Worm (Caenorhabditis elegans) whole organism, L2 larva: ENCODE data around the gene R12H7.4.

Experiments
- C34F6.9 ChIP-seq: fragments of 150-350 bp; optimal IDR thresholded peaks from 2 replicates; lab custom pipeline; 2014; ENCODE audit warnings: missing biosample characterization, missing genetic modification characterization
- F13H6.1 ChIP-seq: sonication (generic microtip); optimal IDR thresholded peaks from 2 replicates; lab custom pipeline; 2016; ENCODE audit warnings: missing genetic modification characterization, missing compliant biosample characterization
- R02D3.7 ChIP-seq: fragments of 150-350 bp; optimal IDR thresholded peaks from 2 replicates; lab custom pipeline; 2014; ENCODE audit warnings: missing biosample characterization, missing genetic modification characterization
- Y55F3AM.14 ChIP-seq: fragments of 200-800 bp; sonication (Bioruptor generic); optimal IDR thresholded peaks from 2 replicates; lab custom pipeline; 2018; ENCODE audit warnings: mild to moderate bottlenecking, missing genetic modification characterization, missing compliant biosample characterization
- aly-2 ChIP-seq: fragments of 150-350 bp; optimal IDR thresholded peaks from 2 replicates; lab custom pipeline; 2014; ENCODE audit warnings: missing biosample characterization, missing genetic modification characterization
- ama-1 ChIP-seq: fragments of 150-350 bp; optimal IDR thresholded peaks from 2 replicates; lab custom pipeline; 2018; ENCODE audit warnings: inconsistent platforms
- blmp-1 ChIP-seq: sonication (generic microtip); optimal IDR thresholded peaks from 2 replicates; lab custom pipeline; 2017; ENCODE audit warnings: missing genetic modification characterization, mild to moderate bottlenecking, missing compliant biosample characterization, antibody characterized with exemption, moderate library complexity; ENCODE audit not compliant: insufficient read depth
- ceh-16 ChIP-seq: fragments of 150-350 bp; optimal IDR thresholded peaks from 2 replicates; lab custom pipeline; 2014; ENCODE audit warnings: missing biosample characterization, missing genetic modification characterization
- crh-2 ChIP-seq: sonication (generic microtip); optimal IDR thresholded peaks from 2 replicates; lab custom pipeline; 2017; ENCODE audit warnings: missing biosample characterization, missing genetic modification characterization
- dmd-4 ChIP-seq: sonication (generic microtip); optimal IDR thresholded peaks from 2 replicates; lab custom pipeline; 2017; ENCODE audit warnings: missing biosample characterization, missing genetic modification characterization
- egl-27 ChIP-seq: sonication (generic microtip); optimal IDR thresholded peaks from 3 replicates; lab custom pipeline; 2017; ENCODE audit warnings: missing biosample characterization, missing genetic modification reagents, missing genetic modification characterization
- elt-1 ChIP-seq: fragments of 150-350 bp; optimal IDR thresholded peaks from 2 replicates; lab custom pipeline; 2014; ENCODE audit warnings: missing biosample characterization, missing genetic modification characterization
- fos-1 ChIP-seq: fragments of 150-350 bp; optimal IDR thresholded peaks from 2 replicates; lab custom pipeline; 2014; ENCODE audit warnings: missing biosample characterization, missing genetic modification characterization
- gmeb-1 ChIP-seq: fragments of 150-350 bp; optimal IDR thresholded peaks from 2 replicates; lab custom pipeline; 2014; ENCODE audit warnings: missing biosample characterization, missing genetic modification characterization
- lin-13 ChIP-seq: fragments of 150-350 bp; optimal IDR thresholded peaks from 2 replicates; lab custom pipeline; 2014; ENCODE audit warnings: missing biosample characterization, missing genetic modification reagents, missing genetic modification characterization
- lin-39 ChIP-seq: fragments of 150-350 bp; optimal IDR thresholded peaks from 2 replicates; lab custom pipeline; 2014; ENCODE audit warnings: missing biosample characterization, missing genetic modification reagents, missing genetic modification characterization
- lsy-2 ChIP-seq, 2 experiments: fragments of 150-350 bp in 1 of 2; sonication (generic microtip) in 1 of 2; optimal IDR thresholded peaks; 2 replicates each; lab custom pipeline; 2014 to 2017; ENCODE audit warnings: missing biosample characterization in 2 of 2, missing genetic modification characterization in 2 of 2
- mab-5 ChIP-seq: fragments of 150-350 bp; optimal IDR thresholded peaks from 2 replicates; lab custom pipeline; 2014; ENCODE audit warnings: missing biosample characterization, missing genetic modification characterization
- mbf-1 ChIP-seq: sonication (generic microtip); optimal IDR thresholded peaks from 2 replicates; lab custom pipeline; 2017; ENCODE audit warnings: missing biosample characterization, missing genetic modification characterization
- mdl-1 ChIP-seq, 2 experiments: fragments of 150-350 bp in 1 of 2; sonication (generic microtip) in 1 of 2; optimal IDR thresholded peaks; 2 replicates each; lab custom pipeline; 2017; ENCODE audit warnings: missing biosample characterization in 2 of 2, missing genetic modification characterization in 2 of 2
- nhr-10 ChIP-seq: sonication (generic microtip); optimal IDR thresholded peaks from 2 replicates; lab custom pipeline; 2017; ENCODE audit warnings: missing biosample characterization, missing genetic modification characterization
- nhr-11 ChIP-seq: fragments of 150-350 bp; optimal IDR thresholded peaks from 2 replicates; lab custom pipeline; 2014; ENCODE audit warnings: missing biosample characterization, missing genetic modification characterization
- nhr-12 ChIP-seq: fragments of 150-350 bp; optimal IDR thresholded peaks from 2 replicates; lab custom pipeline; 2014; ENCODE audit warnings: missing biosample characterization, missing genetic modification characterization
- nhr-129 ChIP-seq: fragments of 150-350 bp; optimal IDR thresholded peaks from 2 replicates; lab custom pipeline; 2014; ENCODE audit warnings: missing biosample characterization, missing genetic modification characterization
- nhr-21 ChIP-seq: fragments of 150-350 bp; optimal IDR thresholded peaks from 2 replicates; lab custom pipeline; 2014; ENCODE audit warnings: missing biosample characterization, missing genetic modification characterization
- nhr-23 ChIP-seq: fragments of 150-350 bp; optimal IDR thresholded peaks from 2 replicates; lab custom pipeline; 2014; ENCODE audit warnings: missing biosample characterization, missing genetic modification reagents, missing genetic modification characterization
- nhr-237 ChIP-seq: fragments of 150-350 bp; optimal IDR thresholded peaks from 2 replicates; lab custom pipeline; 2014; ENCODE audit warnings: missing biosample characterization, missing genetic modification characterization
- nhr-25 ChIP-seq: fragments of 150-350 bp; sonication (generic microtip); optimal IDR thresholded peaks from 3 replicates; lab custom pipeline; 2014; ENCODE audit warnings: missing biosample characterization, missing genetic modification characterization
- nhr-6 ChIP-seq: fragments of 150-350 bp; optimal IDR thresholded peaks from 2 replicates; lab custom pipeline; 2014; ENCODE audit warnings: missing biosample characterization, missing genetic modification characterization
- nhr-77 ChIP-seq: fragments of 150-350 bp; optimal IDR thresholded peaks from 2 replicates; lab custom pipeline; 2014; ENCODE audit warnings: missing biosample characterization, missing genetic modification characterization
- peb-1 ChIP-seq: fragments of 150-350 bp; optimal IDR thresholded peaks from 2 replicates; lab custom pipeline; 2014; ENCODE audit warnings: missing biosample characterization, missing genetic modification characterization
- sem-4 ChIP-seq: fragments of 150-350 bp; optimal IDR thresholded peaks from 2 replicates; lab custom pipeline; 2014; ENCODE audit warnings: missing biosample characterization, missing genetic modification reagents, missing genetic modification characterization
- sma-3 ChIP-seq: sonication (generic microtip); optimal IDR thresholded peaks from 2 replicates; lab custom pipeline; 2016; ENCODE audit warnings: missing genetic modification reagents, missing genetic modification characterization, missing compliant biosample characterization
- sma-9 ChIP-seq, 2 experiments: fragments of 150-350 bp in 1 of 2; sonication (generic microtip) in 1 of 2; optimal IDR thresholded peaks; 2 replicates each; lab custom pipeline; 2014 to 2016; ENCODE audit warnings: missing genetic modification characterization in 2 of 2, mild to moderate bottlenecking in 1 of 2, missing biosample characterization in 1 of 2, missing compliant biosample characterization in 1 of 2, missing genetic modification reagents in 1 of 2, moderate library complexity in 1 of 2
- snpc-4 ChIP-seq: fragments of 150-350 bp; optimal IDR thresholded peaks from 2 replicates; lab custom pipeline; 2014; ENCODE audit warnings: missing biosample characterization, missing genetic modification characterization
- unc-55 ChIP-seq: fragments of 150-350 bp; sonication (generic microtip); optimal IDR thresholded peaks from 3 replicates; lab custom pipeline; 2014; ENCODE audit warnings: missing biosample characterization, missing genetic modification reagents, missing genetic modification characterization
- unc-62 ChIP-seq: fragments of 150-350 bp; optimal IDR thresholded peaks from 2 replicates; lab custom pipeline; 2014; ENCODE audit warnings: missing biosample characterization, missing genetic modification reagents, missing genetic modification characterization
- zag-1 ChIP-seq: fragments of 150-350 bp; optimal IDR thresholded peaks from 2 replicates; lab custom pipeline; 2014; ENCODE audit warnings: missing biosample characterization, missing genetic modification characterization
- ztf-1 ChIP-seq: fragments of 200-800 bp; sonication (Bioruptor generic); conservative IDR thresholded peaks from 2 replicates; pipeline ENCODE4 v1.3.6; 2022; ENCODE audit warnings: missing genetic modification characterization, missing compliant biosample characterization
- ztf-11 ChIP-seq: sonication (generic microtip); optimal IDR thresholded peaks from 2 replicates; lab custom pipeline; 2017; ENCODE audit warnings: missing biosample characterization, missing genetic modification characterization
- ztf-4 ChIP-seq: fragments of 150-350 bp; optimal IDR thresholded peaks from 2 replicates; lab custom pipeline; 2014; ENCODE audit warnings: missing biosample characterization, missing genetic modification characterization

R12H7.4 gene

ce11 chrX:13251914-13252434 is 35.1 kb downstream of the R12H7.4 start, which contains the start of gene nhr-32:
Gene nhr-32, plus strand, starts transcription at chrX:13251964.
- no peak for TF ChIP-seq dmd-4 (tag; lab: Kevin White, UChicago)
- no peak for TF ChIP-seq ztf-11 (tag; lab: Kevin White, UChicago)
- TF ChIP-seq fos-1 (tag; lab: Kevin White, UChicago), result peak; percentile 10

ce11 chrX:13257577-13257976 is 40.7 kb downstream of the R12H7.4 start, which contains the start of gene K08H2.10:
Gene K08H2.10, plus strand, starts transcription at chrX:13257806.
- TF ChIP-seq unc-55 (GFP tag; lab: Kevin White, UChicago) (no peak), aly-2 (no peak), ztf-4 (tag; lab: Kevin White, UChicago) (no peak), fos-1 (tag; lab: Kevin White, UChicago) (peak; percentile 67), ama-1 (lab: Kevin White, UChicago) (no peak)
- TF ChIP-seq, all 48 proteins: peak for 1

- TF ChIP-seq crh-2 (tag; lab: Kevin White, UChicago), result peak; percentile 2
These were observed 44.2 kb downstream of the R12H7.4 start for ce11 chrX:13261037-13261592.

- no peak for TF ChIP-seq snpc-4 (tag; lab: Kevin White, UChicago)
- no peak for TF ChIP-seq mbf-1 (tag; lab: Kevin White, UChicago)
- no peak for TF ChIP-seq nhr-129 (tag; lab: Kevin White, UChicago)
- no peak for TF ChIP-seq nhr-21
- TF ChIP-seq sma-9 (GFP tag; optimal IDR thresholded peaks at IDR 0.05; lab: Kevin White, UChicago), result no peak
- no peak for TF ChIP-seq sma-9 (tag; optimal IDR thresholded peaks at IDR 0.05; lab: Kevin White, UChicago)
- TF ChIP-seq nhr-237, result no peak
- TF ChIP-seq ztf-1 (GFP tag; lab: Robert Waterston, UW), result no peak
- no peak for TF ChIP-seq ceh-16 (tag; lab: Kevin White, UChicago)
- no peak for TF ChIP-seq nhr-6 (tag; lab: Kevin White, UChicago)
- no peak for TF ChIP-seq lsy-2 (tag; optimal IDR thresholded peaks at IDR 0.05; lab: Kevin White, UChicago)
- no peak for TF ChIP-seq nhr-25
- no peak for TF ChIP-seq nhr-12 (tag; lab: Kevin White, UChicago)
- TF ChIP-seq ztf-11 (tag; lab: Kevin White, UChicago), result no peak
- no peak for TF ChIP-seq fos-1 (tag; lab: Kevin White, UChicago)
- TF ChIP-seq C34F6.9 (tag; lab: Kevin White, UChicago), result no peak
- TF ChIP-seq blmp-1 (tag; lab: Kevin White, UChicago), result no peak
- no peak for TF ChIP-seq unc-55 (GFP tag; lab: Kevin White, UChicago)
- TF ChIP-seq mab-5 (tag; lab: Kevin White, UChicago), result no peak
- TF ChIP-seq elt-1 (tag; lab: Kevin White, UChicago), result no peak
- no peak for TF ChIP-seq nhr-10 (tag; lab: Kevin White, UChicago)
These were observed 45.3 kb downstream of the R12H7.4 start, which contains the start of gene K09A11.1 for ce11 chrX:13262195-13262594. Gene K09A11.1, plus strand, starts transcription at chrX:13262495.

ce11 chrX:13264550-13264949 is 47.6 kb downstream of the R12H7.4 start:
- TF ChIP-seq nhr-237 (no peak), crh-2 (tag; lab: Kevin White, UChicago) (peak; percentile 36), gmeb-1 (tag; lab: Kevin White, UChicago) (peak; percentile 19), lsy-2 (tag; optimal IDR thresholded peaks at IDR 0.05; lab: Kevin White, UChicago) (peak in 1 of 2 experiments; percentile 36), unc-62 (GFP tag; lab: Kevin White, UChicago) (no peak), aly-2 (no peak), nhr-129 (tag; lab: Kevin White, UChicago) (peak; percentile 83), peb-1 (tag; lab: Kevin White, UChicago) (no peak), nhr-21 (peak; percentile 42), nhr-6 (tag; lab: Kevin White, UChicago) (no peak), nhr-23 (tag; lab: Kevin White, UChicago) (no peak), dmd-4 (tag; lab: Kevin White, UChicago) (no peak), sma-9 (GFP tag; optimal IDR thresholded peaks at IDR 0.05; lab: Kevin White, UChicago) (peak; percentile 68), sma-9 (tag; optimal IDR thresholded peaks at IDR 0.05; lab: Kevin White, UChicago) (no peak), mab-5 (tag; lab: Kevin White, UChicago) (no peak), ztf-1 (GFP tag; lab: Robert Waterston, UW) (no peak), mdl-1 (tag; optimal IDR thresholded peaks at IDR 0.05; lab: Kevin White, UChicago) (no peak), unc-55 (GFP tag; lab: Kevin White, UChicago) (peak; percentile 66), ceh-16 (tag; lab: Kevin White, UChicago) (peak; percentile 31), fos-1 (tag; lab: Kevin White, UChicago) (peak; percentile 19), nhr-11 (tag; lab: Kevin White, UChicago) (no peak), nhr-77 (tag; lab: Kevin White, UChicago) (no peak), ztf-4 (tag; lab: Kevin White, UChicago) (peak; percentile 35), zag-1 (tag; lab: Kevin White, UChicago) (peak; percentile 45), R02D3.7 (no peak), sma-3 (GFP tag; lab: Kevin White, UChicago) (peak; percentile 30), sem-4 (tag; lab: Kevin White, UChicago) (peak; percentile 16), F13H6.1 (tag; lab: Kevin White, UChicago) (peak; percentile 65), C34F6.9 (tag; lab: Kevin White, UChicago) (peak; percentile 36), lin-13 (GFP tag; lab: Kevin White, UChicago) (no peak), lin-39 (tag; lab: Kevin White, UChicago) (no peak), egl-27 (tag; lab: Kevin White, UChicago) (no peak), Y55F3AM.14 (GFP tag; lab: Kevin White, UChicago) (peak; percentile 23)
